Fruit fly (Drosophila melanogaster): ENCODE measurements around the gene CG13995.

DNA sequence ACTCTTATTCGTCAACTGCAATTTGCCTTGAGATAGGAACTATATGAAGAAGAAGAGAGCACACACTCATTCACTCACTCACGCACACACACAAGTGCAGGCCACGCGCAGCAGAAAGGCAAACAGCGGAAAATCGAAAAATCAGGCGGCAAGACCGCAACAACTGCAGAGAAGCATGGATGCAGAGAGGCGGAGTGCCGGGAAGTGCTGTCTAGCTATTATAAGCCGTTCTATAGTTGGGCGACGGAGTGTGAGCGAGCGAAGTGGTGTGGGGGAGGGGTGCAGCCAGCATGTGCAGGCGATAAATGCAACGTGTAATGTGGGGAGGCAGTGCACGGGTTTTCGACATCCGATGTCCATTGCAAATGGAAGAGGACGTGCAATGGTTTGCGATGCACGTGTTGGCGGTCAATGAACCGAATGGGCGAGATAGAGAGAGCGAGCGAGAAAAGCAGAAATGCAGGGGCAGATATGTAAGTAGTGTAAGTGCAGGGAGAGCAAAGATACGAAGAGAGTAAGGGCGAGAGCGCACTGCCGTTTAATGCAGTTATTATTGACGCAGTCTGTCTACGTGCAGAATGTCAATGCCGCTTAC, 24.8 kb downstream of the CG13995 start:
- TF ChIP-seq h (optimal IDR thresholded peaks at IDR 0.05), result no peak
- TF ChIP-seq psq (optimal IDR thresholded peaks at IDR 0.05), result no peak
- no peak for TF ChIP-seq Myc (optimal IDR thresholded peaks at IDR 0.05)

Data from Kc167 (cell line).